Worm (Caenorhabditis elegans) whole organism, L4 larva: Measurements from ENCODE around the gene syx-2.

ENCODE experiments used
- ces-1 ChIP-seq: fragments of 150-350 bp; sonication (generic microtip); optimal IDR thresholded peaks from 4 replicates; lab custom pipeline; 2014; ENCODE audit warnings: missing biosample characterization, missing genetic modification reagents, missing genetic modification characterization
- fkh-10 ChIP-seq: fragments of 150-350 bp; optimal IDR thresholded peaks from 2 replicates; lab custom pipeline; 2014; ENCODE audit warnings: missing biosample characterization, missing genetic modification reagents, missing genetic modification characterization
- hlh-11 ChIP-seq: fragments of 200-800 bp; sonication (Bioruptor generic); optimal IDR thresholded peaks from 2 replicates; lab custom pipeline; 2018; ENCODE audit warnings: mild to moderate bottlenecking, missing genetic modification characterization, missing compliant biosample characterization
- nhr-6 ChIP-seq: fragments of 150-350 bp; optimal IDR thresholded peaks from 2 replicates; lab custom pipeline; 2014; ENCODE audit warnings: missing biosample characterization, missing genetic modification characterization
- nhr-76 ChIP-seq: fragments of 150-350 bp; optimal IDR thresholded peaks from 2 replicates; lab custom pipeline; 2014; ENCODE audit warnings: missing biosample characterization, missing genetic modification characterization
- pha-4 ChIP-seq, 2 experiments: fragments of 150-350 bp in 1 of 2; fragments of 200-800 bp in 1 of 2; sonication (Bioruptor generic) in 1 of 2; IDR thresholded peaks in 1 of 2; optimal IDR thresholded peaks in 1 of 2; 2 replicates each; pipeline versions ENCODE4 v1.3.6 to Lab custom; 2014 to 2022; ENCODE audit warnings: missing genetic modification characterization in 2 of 2, missing genetic modification reagents in 2 of 2, missing biosample characterization in 1 of 2, missing compliant biosample characterization in 1 of 2
- spr-1 ChIP-seq: sonication (generic microtip); optimal IDR thresholded peaks from 2 replicates; lab custom pipeline; 2016; ENCODE audit warnings: mild to moderate bottlenecking, missing genetic modification characterization, missing compliant biosample characterization

DNA sequence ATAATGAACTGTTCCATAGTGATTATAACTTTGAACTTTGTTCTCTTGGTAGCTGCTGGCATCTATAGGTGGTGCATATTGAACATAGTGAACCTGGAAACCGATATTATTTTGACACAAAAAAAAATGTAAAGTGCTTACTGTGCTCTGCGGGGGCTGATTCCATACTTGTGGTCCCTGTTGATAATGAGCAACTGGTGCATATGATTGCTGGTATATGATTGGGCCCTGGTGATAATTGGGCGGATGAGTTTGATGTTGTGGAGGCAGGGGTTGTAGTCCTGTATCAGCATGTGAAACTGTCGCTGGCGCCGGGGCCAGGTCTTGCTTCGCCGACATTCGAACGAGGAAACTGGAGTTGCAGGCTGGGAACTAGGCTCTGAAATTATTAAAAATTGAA lies 8.3 kb downstream of the syx-2 start, which contains the start of gene pqn-39:
- TF ChIP-seq spr-1 (tag; lab: Kevin White, UChicago) (no peak), pha-4 (GFP tag; IDR thresholded peaks at IDR 0.05; lab: Robert Waterston, UW) (no peak), pha-4 (tag; optimal IDR thresholded peaks at IDR 0.05; lab: Kevin White, UChicago) (no peak), nhr-6 (tag; lab: Kevin White, UChicago) (no peak), ces-1 (no peak), fkh-10 (GFP tag; lab: Kevin White, UChicago) (no peak), nhr-76 (no peak), hlh-11 (tag; lab: Kevin White, UChicago) (no peak)
